Fruit fly (Drosophila melanogaster) whole organism, embryonic: ENCODE results near the gene CG13898.
A peak's percentile ranks its signal among the peaks of the same experiment; 100 is the strongest.

Experiments
- Asciz ChIP-seq: fragments of 200-800 bp; sonication (Bioruptor generic); optimal IDR thresholded peaks from 2 replicates; lab custom pipeline; 2017; ENCODE audit warnings: missing biosample characterization, mild to moderate bottlenecking, missing genetic modification characterization, missing genetic modification reagents
- CG10209 ChIP-seq: fragments of 200-800 bp; sonication (Bioruptor generic); optimal IDR thresholded peaks from 3 replicates; lab custom pipeline; 2017; ENCODE audit warnings: missing biosample characterization, mild to moderate bottlenecking, missing genetic modification characterization, missing genetic modification reagents
- CG10959 ChIP-seq: fragments of 200-800 bp; sonication (Bioruptor generic); IDR thresholded peaks from 2 replicates; pipeline ENCODE4 v1.3.6; 2022; ENCODE audit warnings: missing biosample characterization, missing genetic modification characterization
- CG10979 ChIP-seq: fragments of 200-800 bp; sonication (Bioruptor generic); optimal IDR thresholded peaks from 2 replicates; lab custom pipeline; 2018; ENCODE audit warnings: missing biosample characterization, mild to moderate bottlenecking, missing genetic modification characterization, moderate library complexity
- CG15514 ChIP-seq: fragments of 200-800 bp; sonication (Bioruptor generic); optimal IDR thresholded peaks from 3 replicates; lab custom pipeline; 2017; ENCODE audit warnings: missing biosample characterization, missing genetic modification characterization, mild to moderate bottlenecking, moderate library complexity, missing genetic modification reagents
- CG1647 ChIP-seq: fragments of 200-800 bp; sonication (Bioruptor generic); optimal IDR thresholded peaks from 3 replicates; lab custom pipeline; 2016; ENCODE audit warnings: missing biosample characterization, missing genetic modification characterization
- CG17186 ChIP-seq: fragments of 200-800 bp; sonication (Bioruptor generic); optimal IDR thresholded peaks from 3 replicates; lab custom pipeline; 2017; ENCODE audit warnings: missing biosample characterization, missing genetic modification reagents, missing genetic modification characterization
- CG17568 ChIP-seq: fragments of 200-800 bp; sonication (Bioruptor generic); optimal IDR thresholded peaks from 2 replicates; lab custom pipeline; 2018; ENCODE audit warnings: missing biosample characterization, mild to moderate bottlenecking, missing genetic modification characterization, moderate library complexity
- CG1792 ChIP-seq: fragments of 200-800 bp; sonication (Bioruptor generic); optimal IDR thresholded peaks from 2 replicates; lab custom pipeline; 2016; ENCODE audit warnings: missing biosample characterization, missing genetic modification characterization
- CG18476 ChIP-seq: fragments of 200-800 bp; sonication (Bioruptor generic); optimal IDR thresholded peaks from 2 replicates; lab custom pipeline; 2016; ENCODE audit warnings: missing biosample characterization, mild to moderate bottlenecking, missing genetic modification characterization
- CG30431 ChIP-seq: fragments of 200-800 bp; sonication (Bioruptor generic); optimal IDR thresholded peaks from 2 replicates; lab custom pipeline; 2017; ENCODE audit warnings: missing biosample characterization, missing genetic modification characterization
- CG3838 ChIP-seq: fragments of 200-800 bp; sonication (Bioruptor generic); optimal IDR thresholded peaks from 3 replicates; lab custom pipeline; 2016; ENCODE audit warnings: missing biosample characterization, missing genetic modification characterization
- CG4282 ChIP-seq: fragments of 200-800 bp; sonication (Bioruptor generic); optimal IDR thresholded peaks from 2 replicates; lab custom pipeline; 2016; ENCODE audit warnings: missing biosample characterization, missing genetic modification characterization
- CG4854 ChIP-seq: fragments of 200-800 bp; sonication (Bioruptor generic); optimal IDR thresholded peaks from 2 replicates; lab custom pipeline; 2016; ENCODE audit warnings: missing biosample characterization, missing genetic modification characterization, inconsistent platforms
- CG7357 ChIP-seq: fragments of 200-800 bp; sonication (Bioruptor generic); IDR thresholded peaks from 3 replicates; pipeline ENCODE4 v1.3.6; 2022; ENCODE audit warnings: missing biosample characterization, missing genetic modification characterization
- CG7786 ChIP-seq: fragments of 200-800 bp; sonication (Bioruptor generic); optimal IDR thresholded peaks from 2 replicates; lab custom pipeline; 2016; ENCODE audit warnings: missing biosample characterization, missing genetic modification characterization
- CG9797 ChIP-seq: fragments of 200-800 bp; sonication (Bioruptor generic); optimal IDR thresholded peaks from 3 replicates; lab custom pipeline; 2018; ENCODE audit warnings: missing biosample characterization, mild to moderate bottlenecking, missing genetic modification characterization
- CG9876 ChIP-seq: fragments of 200-800 bp; sonication (Bioruptor generic); optimal IDR thresholded peaks from 2 replicates; lab custom pipeline; 2016; ENCODE audit warnings: missing biosample characterization, missing genetic modification characterization
- Ets97D ChIP-seq: fragments of 200-800 bp; sonication (Bioruptor generic); optimal IDR thresholded peaks from 3 replicates; lab custom pipeline; 2016; ENCODE audit warnings: missing biosample characterization, missing genetic modification characterization
- Fer2 ChIP-seq: fragments of 200-800 bp; sonication (Bioruptor generic); optimal IDR thresholded peaks from 2 replicates; lab custom pipeline; 2018; ENCODE audit warnings: missing biosample characterization, mild to moderate bottlenecking, missing genetic modification characterization, moderate library complexity
- HLH54F ChIP-seq: fragments of 200-800 bp; sonication (Bioruptor generic); optimal IDR thresholded peaks from 3 replicates; lab custom pipeline; 2016; ENCODE audit warnings: missing biosample characterization, missing genetic modification characterization
- Hmr ChIP-seq: fragments of 200-800 bp; sonication (Bioruptor generic); optimal IDR thresholded peaks from 3 replicates; lab custom pipeline; 2017; ENCODE audit warnings: mild to moderate bottlenecking, missing biosample characterization, missing genetic modification reagents, missing genetic modification characterization
- Kr ChIP-seq: fragments of 200-800 bp; sonication (Bioruptor generic); optimal IDR thresholded peaks from 2 replicates; lab custom pipeline; 2017; ENCODE audit warnings: missing biosample characterization, mild to moderate bottlenecking, missing genetic modification characterization
- Mrtf ChIP-seq: fragments of 200-800 bp; sonication (Bioruptor generic); IDR thresholded peaks from 3 replicates; pipeline ENCODE4 v1.3.6; 2022; ENCODE audit warnings: missing biosample characterization, missing genetic modification characterization
- NC2α ChIP-seq: fragments of 200-800 bp; sonication (Bioruptor generic); optimal IDR thresholded peaks from 2 replicates; lab custom pipeline; 2016; ENCODE audit warnings: missing biosample characterization, missing genetic modification characterization
- NFAT ChIP-seq: fragments of 200-800 bp; sonication (Bioruptor generic); IDR thresholded peaks from 2 replicates; pipeline ENCODE4 v1.3.6; 2022; ENCODE audit warnings: missing biosample characterization, missing genetic modification characterization
- Ravus ChIP-seq: fragments of 200-800 bp; sonication (Bioruptor generic); IDR thresholded peaks from 2 replicates; pipeline ENCODE4 v1.3.6; 2022; ENCODE audit warnings: missing biosample characterization, missing genetic modification characterization
- Vsx1 ChIP-seq: fragments of 200-800 bp; sonication (Bioruptor generic); optimal IDR thresholded peaks from 2 replicates; lab custom pipeline; 2017; ENCODE audit warnings: missing biosample characterization, mild to moderate bottlenecking, missing genetic modification characterization, missing genetic modification reagents
- Xbp1 ChIP-seq: fragments of 200-800 bp; sonication (Bioruptor generic); optimal IDR thresholded peaks from 3 replicates; lab custom pipeline; 2016; ENCODE audit warnings: missing biosample characterization, mild to moderate bottlenecking, missing genetic modification characterization
- ash1 ChIP-seq: fragments of 200-800 bp; sonication (Bioruptor generic); optimal IDR thresholded peaks from 2 replicates; lab custom pipeline; 2018; ENCODE audit warnings: missing biosample characterization, mild to moderate bottlenecking, missing genetic modification characterization
- chinmo ChIP-seq: fragments of 200-800 bp; sonication (Bioruptor generic); IDR thresholded peaks from 4 replicates; pipeline ENCODE4 v1.3.6; 2022; ENCODE audit warnings: missing biosample characterization, missing genetic modification characterization; ENCODE audit not compliant: partially characterized antibody
- crol ChIP-seq: fragments of 200-800 bp; sonication (Bioruptor generic); IDR thresholded peaks from 2 replicates; pipeline ENCODE4 v1.3.6; 2022; ENCODE audit warnings: missing biosample characterization, missing genetic modification characterization
- dan ChIP-seq: fragments of 200-800 bp; sonication (Bioruptor generic); IDR thresholded peaks from 2 replicates; pipeline ENCODE4 v1.3.6; 2022; ENCODE audit warnings: missing biosample characterization, missing genetic modification characterization
- dmrt99B ChIP-seq: fragments of 200-800 bp; sonication (Bioruptor generic); optimal IDR thresholded peaks from 2 replicates; lab custom pipeline; 2018; ENCODE audit warnings: missing biosample characterization, mild to moderate bottlenecking, missing genetic modification characterization, moderate library complexity
- ewg ChIP-seq: fragments of 200-800 bp; sonication (Bioruptor generic); optimal IDR thresholded peaks from 3 replicates; lab custom pipeline; 2017; ENCODE audit warnings: mild to moderate bottlenecking, missing biosample characterization, missing genetic modification reagents, missing genetic modification characterization
- fd96Cb ChIP-seq: fragments of 200-800 bp; sonication (Bioruptor generic); optimal IDR thresholded peaks from 2 replicates; lab custom pipeline; 2018; ENCODE audit warnings: missing biosample characterization, mild to moderate bottlenecking, missing genetic modification characterization, moderate library complexity
- gsb-n ChIP-seq: fragments of 200-800 bp; sonication (Bioruptor generic); optimal IDR thresholded peaks from 3 replicates; lab custom pipeline; 2018; ENCODE audit warnings: missing biosample characterization, mild to moderate bottlenecking, missing genetic modification characterization
- inv ChIP-seq: fragments of 200-800 bp; sonication (Bioruptor generic); IDR thresholded peaks from 2 replicates; pipeline ENCODE4 v1.3.6; 2022; ENCODE audit warnings: missing biosample characterization, missing genetic modification characterization; ENCODE audit not compliant: partially characterized antibody
- jigr1 ChIP-seq: fragments of 200-800 bp; sonication (Bioruptor generic); IDR thresholded peaks from 3 replicates; pipeline ENCODE4 v1.3.6; 2022; ENCODE audit warnings: missing biosample characterization, missing genetic modification characterization
- jing ChIP-seq: fragments of 200-800 bp; sonication (Bioruptor generic); optimal IDR thresholded peaks from 2 replicates; lab custom pipeline; 2018; ENCODE audit warnings: missing biosample characterization, mild to moderate bottlenecking, missing genetic modification characterization
- klu ChIP-seq: fragments of 200-800 bp; sonication (Bioruptor generic); IDR thresholded peaks from 2 replicates; pipeline ENCODE4 v1.3.6; 2022; ENCODE audit warnings: missing biosample characterization, missing genetic modification characterization
- nerfin-1 ChIP-seq: fragments of 200-800 bp; sonication (Bioruptor generic); optimal IDR thresholded peaks from 3 replicates; lab custom pipeline; 2019; ENCODE audit warnings: missing biosample characterization, mild to moderate bottlenecking, missing genetic modification characterization, moderate library complexity
- prd ChIP-seq, 3 experiments: fragments of >200 bp in 2 of 3; fragments of 200-800 bp in 1 of 3; sonication (Bioruptor generic) in 1 of 3; optimal IDR thresholded peaks in 2 of 3; IDR thresholded peaks in 1 of 3; 2 replicates in 2 of 3; 3 replicates in 1 of 3; pipeline versions ENCODE4 v1.3.6 to Lab custom; 2017 to 2022; ENCODE audit warnings: missing biosample characterization in 1 of 3, missing genetic modification characterization in 1 of 3
- seq ChIP-seq: fragments of 200-800 bp; sonication (Bioruptor generic); IDR thresholded peaks from 2 replicates; pipeline ENCODE4 v1.3.6; 2022; ENCODE audit warnings: missing biosample characterization, missing genetic modification characterization
- slbo ChIP-seq: fragments of 200-800 bp; sonication (Bioruptor generic); IDR thresholded peaks from 2 replicates; pipeline ENCODE4 v1.3.6; 2022; ENCODE audit warnings: missing biosample characterization, missing genetic modification characterization
- ttk ChIP-seq: fragments of 200-800 bp; sonication (Bioruptor generic); IDR thresholded peaks from 2 replicates; pipeline ENCODE4 v2.1.2; 2022; ENCODE audit warnings: missing biosample characterization, missing genetic modification characterization
- zen ChIP-seq: fragments of 200-800 bp; sonication (Bioruptor generic); optimal IDR thresholded peaks from 3 replicates; lab custom pipeline; 2018; ENCODE audit warnings: missing biosample characterization, mild to moderate bottlenecking, missing genetic modification characterization, moderate library complexity

Gene CG13898

DNA sequence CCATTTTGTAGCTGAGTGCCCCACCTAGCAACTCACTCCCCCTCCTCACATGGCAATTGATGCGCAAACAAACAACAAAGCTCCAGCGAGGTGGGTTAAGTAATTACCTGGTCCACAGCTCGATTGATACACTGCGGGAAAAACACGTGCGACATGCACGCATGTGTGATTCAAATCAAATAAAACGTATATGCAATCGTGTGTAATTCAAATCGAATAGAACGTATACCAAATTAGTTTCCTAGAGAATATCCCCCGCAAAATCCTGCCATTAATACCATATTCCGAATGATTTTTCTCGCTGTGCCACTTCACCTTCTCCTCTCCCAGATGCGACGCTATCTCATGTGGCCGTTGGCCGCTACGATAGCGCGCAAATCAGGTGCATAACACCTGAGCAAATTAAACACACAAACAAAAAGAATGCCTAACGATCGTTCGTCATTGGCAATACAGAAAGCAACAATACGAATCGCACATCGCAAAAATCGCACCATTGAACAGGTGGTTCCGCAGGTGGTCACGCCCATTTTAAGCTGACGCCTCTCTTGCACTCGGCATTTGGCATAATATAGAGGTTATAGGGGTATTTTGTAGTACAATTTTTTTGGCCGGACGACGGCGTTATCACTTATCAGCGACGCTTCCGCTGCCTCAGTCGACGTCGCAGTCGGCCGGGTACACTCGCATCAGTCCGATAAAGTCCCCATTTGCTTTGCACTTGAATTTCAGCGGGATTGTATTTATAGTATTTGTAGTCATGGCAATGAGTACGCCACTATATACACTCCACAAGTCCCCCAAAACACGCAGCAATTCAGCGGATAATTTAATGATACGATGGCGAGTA lies 19.5 kb downstream of the CG13898 start (continued):
- TF ChIP-seq CG7357 (GFP tag; lab: Robert Waterston, UW) (peak; percentile 61; the same call in 2 of the 3 replicates), zen (tag; lab: Kevin White, UChicago) (no peak), dmrt99B (tag; lab: Kevin White, UChicago) (peak; percentile 78), chinmo (GFP tag; lab: Robert Waterston, UW) (0 out of 4 replicates have a peak, but pooled peaks have one; percentile 44), CG9797 (GFP tag; lab: Kevin White, UChicago) (no peak), jing (GFP tag; lab: Kevin White, UChicago) (peak; percentile 68), CG1792 (GFP tag; lab: Kevin White, UChicago) (peak; percentile 29), Kr (GFP tag; lab: Kevin White, UChicago) (no peak), HLH54F (GFP tag; lab: Kevin White, UChicago) (peak; percentile 57), CG10209 (GFP tag; lab: Kevin White, UChicago) (peak; percentile 74), CG10979 (tag; lab: Kevin White, UChicago) (peak; percentile 52), seq (peak; percentile 74), CG9876 (GFP tag; lab: Kevin White, UChicago) (peak; percentile 18), jigr1 (GFP tag; lab: Robert Waterston, UW) (0 out of 3 replicates have a peak, but pooled peaks have one; percentile 23), Vsx1 (GFP tag; lab: Kevin White, UChicago) (no peak), NC2α (GFP tag; lab: Kevin White, UChicago) (peak; percentile 17), ttk (peak; percentile 83), CG7786 (GFP tag; lab: Kevin White, UChicago) (peak; percentile 75), ewg (peak; percentile 52), inv (GFP tag; lab: Robert Waterston, UW) (no peak), CG4854 (GFP tag; lab: Kevin White, UChicago) (peak; percentile 39), Hmr (peak; percentile 67), nerfin-1 (tag; lab: Kevin White, UChicago) (no peak), Fer2 (tag; lab: Kevin White, UChicago) (no peak), CG17568 (GFP tag; lab: Kevin White, UChicago) (no peak), NFAT (GFP tag; lab: Robert Waterston, UW) (peak; percentile 3; the same call in 1 of the 2 replicates), CG17186 (GFP tag; lab: Kevin White, UChicago) (no peak), dan (no peak), Ravus (GFP tag; lab: Robert Waterston, UW) (no peak; the same call in none of the 2 replicates), crol (peak; percentile 53; the same call in 1 of the 2 replicates), Asciz (GFP tag; lab: Kevin White, UChicago) (peak; percentile 51), CG15514 (GFP tag; lab: Kevin White, UChicago) (peak; percentile 38), gsb-n (peak; percentile 4), Mrtf (GFP tag; lab: Robert Waterston, UW) (peak; percentile 70; the same call in 2 of the 3 replicates), CG4282 (GFP tag; lab: Kevin White, UChicago) (no peak), CG3838 (GFP tag; lab: Kevin White, UChicago) (no peak), klu (peak; percentile 54), CG30431 (GFP tag; lab: Kevin White, UChicago) (peak; percentile 58), slbo (GFP tag; lab: Robert Waterston, UW) (peak; percentile 84), CG10959 (peak; percentile 53), prd (optimal IDR thresholded peaks at IDR 0.05; lab: Kevin White, UChicago) (no peak), prd (GFP tag; IDR thresholded peaks at IDR 0.05; lab: Robert Waterston, UW) (peak; percentile 78), ash1 (GFP tag; lab: Kevin White, UChicago) (no peak), fd96Cb (tag; lab: Kevin White, UChicago) (peak; percentile 59), Ets97D (no peak), CG18476 (GFP tag; lab: Kevin White, UChicago) (peak; percentile 25), Xbp1 (GFP tag; lab: Kevin White, UChicago) (peak; percentile 74), CG1647 (GFP tag; lab: Kevin White, UChicago) (peak; percentile 35)
